Worm (Caenorhabditis elegans): ENCODE data around the gene lin-18.

DNA sequence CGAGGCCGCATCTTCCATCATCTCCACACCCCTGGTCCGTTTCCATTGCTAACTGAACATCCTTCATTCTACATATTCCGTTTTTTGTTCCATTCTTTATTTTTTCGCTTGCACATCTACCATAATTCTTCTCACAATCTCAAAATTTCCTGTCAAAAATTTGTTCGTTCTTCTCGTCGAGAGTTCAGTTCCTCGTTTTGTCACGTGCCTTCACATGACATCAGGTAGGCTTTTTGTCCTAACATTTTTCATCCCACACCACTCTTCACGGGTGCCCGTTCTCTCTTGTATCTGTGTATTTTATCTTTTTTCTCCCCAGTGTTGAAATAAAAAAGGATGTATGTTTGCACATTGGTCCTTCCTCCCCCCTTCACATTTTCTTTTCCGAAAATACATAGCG is 32.1 kb downstream of the lin-18 start:
- TF ChIP-seq aly-1 (tag; optimal IDR thresholded peaks at IDR 0.05) = no peak
- no peak for TF ChIP-seq sea-1 (GFP tag; conservative IDR thresholded peaks at IDR 0.05)
- TF ChIP-seq tra-4 (tag; optimal IDR thresholded peaks at IDR 0.05) = no peak
- no peak for TF ChIP-seq ama-1 (optimal IDR thresholded peaks at IDR 0.05)
- TF ChIP-seq pes-1 (GFP tag; IDR thresholded peaks at IDR 0.05) = no peak
- TF ChIP-seq ets-7 (tag; optimal IDR thresholded peaks at IDR 0.05) = no peak

All from whole organism, early embryonic.